Fruit fly (Drosophila melanogaster): ENCODE measurements around the gene CG42586.

DNA sequence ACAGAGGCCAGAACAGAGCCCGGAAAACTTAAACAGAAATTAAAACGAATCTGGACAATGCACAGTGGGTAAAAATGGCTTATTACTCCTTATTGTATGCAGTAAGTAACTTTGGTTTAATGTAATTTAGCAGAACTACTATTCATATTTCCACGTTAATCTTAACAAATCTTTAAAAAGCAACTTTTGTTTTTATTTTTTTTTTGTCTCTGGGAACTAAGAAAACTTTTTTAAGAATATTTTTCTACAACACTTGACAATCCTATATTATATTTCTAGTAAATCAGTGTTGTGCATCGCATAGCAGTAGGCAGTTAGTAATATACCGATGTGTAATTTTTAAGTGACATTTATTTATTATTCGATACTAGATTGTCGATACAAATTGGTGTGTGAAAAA is 24.0 kb upstream of the CG42586 start, which contains the start of gene CG4701:
- no peak for TF ChIP-seq CTCF (optimal IDR thresholded peaks at IDR 0.05)
- no peak for TF ChIP-seq CG8478 (optimal IDR thresholded peaks at IDR 0.05)

Data from S2 (cell line).